Worm (Caenorhabditis elegans): Measurements from ENCODE around the gene cbd-1.

cbd-1 gene

DNA sequence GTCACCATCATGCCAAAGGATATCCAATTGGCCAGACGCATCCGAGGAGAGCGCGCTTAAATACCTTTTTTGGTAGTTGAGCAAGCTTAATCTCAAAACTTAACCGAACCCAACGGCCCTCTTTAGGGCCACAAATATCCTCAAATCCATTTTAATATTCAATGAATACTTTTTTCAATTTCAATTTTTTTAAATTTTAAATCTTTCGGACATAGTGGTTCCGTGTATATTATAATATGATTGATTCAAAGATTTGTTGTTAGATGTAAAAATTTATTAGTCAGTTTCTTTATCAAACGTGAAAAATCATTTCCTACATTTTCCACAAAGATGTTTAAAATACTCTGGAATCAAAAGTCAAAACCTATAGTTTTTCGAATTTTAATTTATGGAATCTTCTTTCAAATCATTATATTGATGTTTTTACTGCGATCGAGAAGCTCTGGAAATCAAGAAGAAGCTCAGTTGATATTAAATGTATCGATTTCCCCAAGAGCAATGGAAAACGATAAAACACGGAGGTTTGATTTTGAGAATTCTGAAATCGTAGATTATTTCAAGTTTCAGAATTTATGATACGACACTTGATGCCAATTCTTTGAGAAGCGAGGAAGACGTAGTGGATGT is 45.7 kb upstream of the cbd-1 start, which contains the start of gene B0035.21 (continued):
- TF ChIP-seq ces-1 (GFP tag; optimal IDR thresholded peaks at IDR 0.05) = no peak
- TF ChIP-seq lin-15B (tag; optimal IDR thresholded peaks at IDR 0.05) = no peak
- no peak for TF ChIP-seq nhr-25 (tag; optimal IDR thresholded peaks at IDR 0.05; ENCODE audit: borderline replicate concordance, insufficient read depth)
- TF ChIP-seq pha-4 (GFP tag; IDR thresholded peaks at IDR 0.05) = 0 out of 2 replicates have a peak, but pooled peaks have one; percentile 32
- no peak for TF ChIP-seq pha-4 (tag; optimal IDR thresholded peaks at IDR 0.05)
- TF ChIP-seq zag-1 (tag; optimal IDR thresholded peaks at IDR 0.05) = no peak
- no peak for TF ChIP-seq mdt-29 (GFP tag; IDR thresholded peaks at IDR 0.05)
- TF ChIP-seq mep-1 (tag; optimal IDR thresholded peaks at IDR 0.05) = no peak
- no peak for TF ChIP-seq hif-1 (tag; optimal IDR thresholded peaks at IDR 0.05)
- TF ChIP-seq aha-1 (tag) = no peak
- TF ChIP-seq lin-29 (GFP tag; IDR thresholded peaks at IDR 0.05) = no peak
- TF ChIP-seq nhr-111 (GFP tag; optimal IDR thresholded peaks at IDR 0.05) = no peak
- no peak for TF ChIP-seq unc-62 (GFP tag; optimal IDR thresholded peaks at IDR 0.05 in 1 of 2)
- TF ChIP-seq unc-62 (tag; optimal IDR thresholded peaks at IDR 0.05) = no peak
- TF ChIP-seq cey-2 (tag; optimal IDR thresholded peaks at IDR 0.05; ENCODE audit: borderline replicate concordance, insufficient read depth) = no peak
- no peak for TF ChIP-seq tag-97 (GFP tag; IDR thresholded peaks at IDR 0.05)

DNA sequence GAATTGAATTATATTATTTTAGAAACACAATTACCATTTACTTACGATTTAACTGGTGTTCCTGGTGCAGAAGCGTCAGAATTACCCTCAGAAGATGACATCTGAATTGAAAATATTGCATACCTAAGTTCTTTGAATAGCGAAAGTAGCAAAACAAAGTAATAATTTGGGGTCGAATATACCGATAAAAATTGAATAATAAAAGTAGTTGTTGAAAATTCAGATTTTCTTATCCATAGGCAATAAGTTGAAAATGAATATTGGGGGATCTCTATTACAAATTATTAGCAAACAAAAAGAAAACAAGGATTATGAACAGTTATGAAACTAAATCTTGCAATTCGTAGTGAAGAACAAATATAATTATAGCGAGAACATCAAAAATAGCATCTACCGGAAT is 43.5 kb upstream of the cbd-1 start, which contains the start of gene leo-1:
TSS of gene leo-1 (minus strand) at position 101 of the 400 bp plus-strand sequence.
- peak in 1 of 2 experiments; percentile 55 for TF ChIP-seq unc-62 (GFP tag; optimal IDR thresholded peaks at IDR 0.05 in 1 of 2)
- TF ChIP-seq unc-62 (tag; optimal IDR thresholded peaks at IDR 0.05) = no peak
- no peak for TF ChIP-seq hlh-11 (tag; optimal IDR thresholded peaks at IDR 0.05)
- no peak for TF ChIP-seq set-16 (GFP tag; IDR thresholded peaks at IDR 0.05)
- TF ChIP-seq spr-1 (tag; optimal IDR thresholded peaks at IDR 0.05) = no peak

DNA sequence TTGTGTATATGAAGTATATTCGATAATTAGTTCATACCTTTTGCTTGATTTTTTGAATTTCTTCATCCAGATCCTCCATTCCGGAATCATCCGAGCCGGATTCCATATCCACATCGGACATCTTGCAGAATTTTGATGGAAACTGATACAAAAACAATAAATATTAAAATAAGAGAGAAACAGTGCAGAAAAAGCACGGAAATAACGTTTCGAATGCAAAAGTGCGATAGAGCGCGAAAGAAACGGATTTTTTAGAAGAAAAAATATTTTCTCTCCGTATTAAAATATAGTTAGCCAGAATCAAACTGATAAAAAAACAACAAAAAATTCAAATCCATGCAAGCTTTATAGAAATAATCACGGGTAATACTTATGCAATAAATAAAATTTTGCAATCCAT is 40.0 kb upstream of the cbd-1 start, which contains the start of gene sart-3:
TSS of gene sart-3 (minus strand) at position 219 of the 400 bp plus-strand sequence.
- TF ChIP-seq zip-11 (GFP tag; IDR thresholded peaks at IDR 0.05) = no peak
- no peak for TF ChIP-seq F37D6.2 (tag; optimal IDR thresholded peaks at IDR 0.05)
- no peak for TF ChIP-seq daf-12 (tag; optimal IDR thresholded peaks at IDR 0.05)
- no peak for TF ChIP-seq ztf-11 (tag; optimal IDR thresholded peaks at IDR 0.05)
- TF ChIP-seq daf-16 (GFP tag; optimal IDR thresholded peaks at IDR 0.05) = no peak
- TF ChIP-seq daf-16 (tag; optimal IDR thresholded peaks at IDR 0.05) = peak; percentile 1
- TF ChIP-seq lin-38 (GFP tag; IDR thresholded peaks at IDR 0.05) = peak; percentile 57
- TF ChIP-seq nhr-42 (GFP tag; IDR thresholded peaks at IDR 0.05) = no peak
- TF ChIP-seq mes-2 (tag; optimal IDR thresholded peaks at IDR 0.05; ENCODE audit: poor library complexity, severe bottlenecking) = peak; percentile 33
- no peak for TF ChIP-seq nhr-25 (tag; optimal IDR thresholded peaks at IDR 0.05; ENCODE audit: borderline replicate concordance, insufficient read depth)
- TF ChIP-seq mep-1 (tag; optimal IDR thresholded peaks at IDR 0.05) = no peak
- TF ChIP-seq D1046.2 (GFP tag; IDR thresholded peaks at IDR 0.05) = no peak
- no peak for TF ChIP-seq snpc-1.2 (GFP tag; IDR thresholded peaks at IDR 0.05)
- no peak for TF ChIP-seq egl-27 (tag; optimal IDR thresholded peaks at IDR 0.05)

ce11 chrIV:11336180-11336579 is 36.6 kb upstream of the cbd-1 start:
- TF ChIP-seq mdl-1 (tag; optimal IDR thresholded peaks at IDR 0.05) (no peak), aha-1 (tag) (peak; percentile 45), unc-62 (GFP tag; optimal IDR thresholded peaks at IDR 0.05 in 1 of 2) (peak in 1 of 2 experiments; percentile 94), unc-62 (tag; optimal IDR thresholded peaks at IDR 0.05) (no peak), dpl-1 (GFP tag; optimal IDR thresholded peaks at IDR 0.05) (no peak)

ce11 chrIV:11337021-11337420 is 35.8 kb upstream of the cbd-1 start, which contains the start of gene F54E12.2:
Gene F54E12.2 (minus strand): TSS chrIV:11337184.
- TF ChIP-seq dmd-6 (GFP tag; IDR thresholded peaks at IDR 0.05) = no peak
- no peak for TF ChIP-seq vab-7 (GFP tag; IDR thresholded peaks at IDR 0.05)
- no peak for TF ChIP-seq zip-11 (GFP tag; IDR thresholded peaks at IDR 0.05)
- TF ChIP-seq lin-1 (GFP tag; IDR thresholded peaks at IDR 0.05) = no peak
- peak; percentile 67 for TF ChIP-seq lin-38 (GFP tag; IDR thresholded peaks at IDR 0.05)
- TF ChIP-seq unc-130 (GFP tag; optimal IDR thresholded peaks at IDR 0.05) = peak; percentile 85
- peak; percentile 68; the same call in 1 of the 2 replicates for TF ChIP-seq Y48G9A.11 (GFP tag; IDR thresholded peaks at IDR 0.05)
- no peak for TF ChIP-seq nhr-102 (tag; optimal IDR thresholded peaks at IDR 0.05)
- TF ChIP-seq hlh-11 (tag; optimal IDR thresholded peaks at IDR 0.05) = no peak
